Fruit fly (Drosophila melanogaster) ovary, adult (tissue): Measurements from ENCODE around the gene Karl.

Experiments used
- CG17801 ChIP-seq: fragments of 200-800 bp; optimal IDR thresholded peaks from 2 replicates; lab custom pipeline; 2019; ENCODE audit warnings: missing biosample characterization, mild to moderate bottlenecking, missing genetic modification characterization, moderate library complexity; ENCODE audit not compliant: partially characterized antibody

The Karl gene

dm6 chrX:11821946-11822345, 34.8 kb downstream of the Karl start:
- TF ChIP-seq CG17801 (GFP tag; lab: Kevin White, UChicago), result peak; percentile 31

- peak; percentile 83 for TF ChIP-seq CG17801 (GFP tag; lab: Kevin White, UChicago)
These were observed 35.8 kb downstream of the Karl start for dm6 chrX:11823003-11823402.

dm6 chrX:11828336-11829007, 41.3 kb downstream of the Karl start:
- no peak for TF ChIP-seq CG17801 (GFP tag; lab: Kevin White, UChicago)

DNA sequence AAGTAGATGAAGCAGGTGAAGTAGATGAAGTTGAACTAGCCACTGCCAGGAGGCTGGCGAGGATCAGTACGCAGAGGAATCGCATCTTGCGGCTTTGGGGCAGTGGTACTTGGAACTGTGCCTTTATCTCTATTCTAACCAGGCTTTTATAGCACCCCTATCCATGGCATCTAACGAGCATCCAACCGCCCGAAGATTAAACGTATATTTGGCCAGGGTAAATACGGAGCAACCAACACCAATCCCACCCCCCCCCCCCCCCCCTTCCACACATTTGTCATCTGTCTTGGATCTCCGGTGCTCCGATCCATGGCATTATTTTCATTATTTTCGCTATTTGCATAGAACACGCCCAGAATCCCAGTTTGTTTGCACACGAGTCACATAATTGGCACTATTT, 50.7 kb downstream of the Karl start, which contains the start of gene CG15741:
TSS of gene CG15741 (minus strand) at position 101 of the 400 bp plus-strand sequence.
- TF ChIP-seq CG17801 (GFP tag; lab: Kevin White, UChicago), result no peak

DNA sequence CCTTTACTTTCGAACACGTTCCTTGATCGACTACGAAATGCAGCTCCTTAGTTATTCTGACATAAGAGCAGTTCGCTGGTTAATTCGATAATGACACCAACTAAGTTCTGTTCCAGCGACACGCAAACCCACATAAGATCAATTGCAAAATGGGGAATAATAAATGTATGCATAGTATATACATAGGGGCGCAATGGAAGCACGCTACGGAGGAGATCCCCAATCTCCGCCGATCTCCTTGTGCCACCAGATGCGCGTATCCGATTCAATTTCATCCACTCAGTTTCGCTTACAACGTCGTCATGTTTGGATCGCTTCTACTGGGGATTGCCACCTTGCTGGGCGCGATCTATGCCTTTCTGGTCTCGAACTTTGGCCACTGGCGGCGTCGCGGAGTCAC, 52.1 kb downstream of the Karl start, which contains the start of gene Cyp28c1:
TSS of gene Cyp28c1 (plus strand) at position 301 of the 400 bp plus-strand sequence.
- no peak for TF ChIP-seq CG17801 (GFP tag; lab: Kevin White, UChicago)
